Fruit fly (Drosophila melanogaster): Measurements from ENCODE around the gene XNP.

DNA sequence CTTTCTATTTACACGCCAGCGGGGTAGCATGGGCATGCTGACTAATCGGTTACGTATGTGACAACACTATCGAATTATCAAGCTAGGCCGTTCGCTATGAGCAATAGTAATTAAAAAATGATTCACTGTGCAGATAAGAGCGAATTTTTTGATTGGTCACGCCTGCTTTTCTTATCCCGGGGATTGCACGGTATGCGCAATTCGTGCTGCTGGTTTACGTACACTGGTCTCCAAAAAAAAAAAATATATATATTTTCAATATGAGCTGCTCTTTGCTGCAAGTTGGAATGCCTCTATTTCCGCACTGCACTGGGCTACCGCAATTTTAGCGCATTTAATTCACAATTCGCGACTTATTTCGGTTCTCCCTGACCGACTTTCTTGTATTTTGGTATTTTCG, 7.7 kb upstream of the XNP start:
- TF ChIP-seq Myc (optimal IDR thresholded peaks at IDR 0.05), result no peak
- TF ChIP-seq Sin3A (optimal IDR thresholded peaks at IDR 0.05), result no peak
- TF ChIP-seq psq (optimal IDR thresholded peaks at IDR 0.05), result no peak
- no peak for TF ChIP-seq h (optimal IDR thresholded peaks at IDR 0.05)
- TF ChIP-seq ttk (optimal IDR thresholded peaks at IDR 0.05), result no peak
